Worm (Caenorhabditis elegans): ENCODE results near the gene rad-54.B.

ce11 chrIV:16952389-16952788, 2.5 kb downstream of the rad-54.B start:
- TF ChIP-seq snpc-4 (GFP tag; optimal IDR thresholded peaks at IDR 0.05), result no peak
- no peak for TF ChIP-seq snpc-4 (tag; optimal IDR thresholded peaks at IDR 0.05)
- no peak for TF ChIP-seq madf-10 (tag; optimal IDR thresholded peaks at IDR 0.05)
- no peak for TF ChIP-seq unc-62 (GFP tag; optimal IDR thresholded peaks at IDR 0.05)
